Fruit fly (Drosophila melanogaster) whole organism, embryonic: Measurements from ENCODE around the gene CG14062.
A peak's percentile ranks its signal among the peaks of the same experiment; 100 is the strongest.

Experiments
- BtbVII ChIP-seq: fragments of 200-800 bp; sonication (Bioruptor generic); optimal IDR thresholded peaks from 3 replicates; lab custom pipeline; 2017; ENCODE audit warnings: missing biosample characterization, mild to moderate bottlenecking, missing genetic modification characterization
- CG10274 ChIP-seq: fragments of 200-800 bp; sonication (Bioruptor generic); optimal IDR thresholded peaks from 3 replicates; lab custom pipeline; 2017; ENCODE audit warnings: missing biosample characterization, mild to moderate bottlenecking, missing genetic modification characterization
- CG10462 ChIP-seq: fragments of 200-800 bp; sonication (Bioruptor generic); optimal IDR thresholded peaks from 2 replicates; lab custom pipeline; 2016; ENCODE audit warnings: missing biosample characterization, missing genetic modification characterization
- CG11247 ChIP-seq: fragments of 200-800 bp; sonication (Bioruptor generic); IDR thresholded peaks from 2 replicates; pipeline ENCODE4 v1.3.6; 2022; ENCODE audit warnings: missing biosample characterization, missing genetic modification characterization
- CG14441 ChIP-seq: fragments of 200-800 bp; sonication (Bioruptor generic); IDR thresholded peaks from 2 replicates; pipeline ENCODE4 v1.3.6; 2022; ENCODE audit warnings: missing biosample characterization, missing genetic modification characterization
- CG17328 ChIP-seq: fragments of 200-800 bp; sonication (Bioruptor generic); IDR thresholded peaks from 2 replicates; pipeline ENCODE4 v1.3.6; 2022; ENCODE audit warnings: missing biosample characterization, missing genetic modification characterization
- CG17802 ChIP-seq: fragments of 200-800 bp; sonication (Bioruptor generic); optimal IDR thresholded peaks from 2 replicates; lab custom pipeline; 2018; ENCODE audit warnings: missing biosample characterization, mild to moderate bottlenecking, missing genetic modification characterization, moderate library complexity
- CG18011 ChIP-seq: fragments of 200-800 bp; sonication (Bioruptor generic); optimal IDR thresholded peaks from 2 replicates; lab custom pipeline; 2017; ENCODE audit warnings: missing biosample characterization, missing genetic modification characterization, mild to moderate bottlenecking, moderate library complexity, missing genotype
- CG2199 ChIP-seq: fragments of 200-800 bp; sonication (Bioruptor generic); IDR thresholded peaks from 3 replicates; pipeline ENCODE4 v1.3.6; 2022; ENCODE audit warnings: missing biosample characterization, missing genetic modification characterization
- CG30020 ChIP-seq: fragments of 200-800 bp; optimal IDR thresholded peaks from 2 replicates; lab custom pipeline; 2019; ENCODE audit warnings: missing biosample characterization, mild to moderate bottlenecking, missing genetic modification characterization, moderate library complexity
- CG32532 ChIP-seq: fragments of 200-800 bp; sonication (Bioruptor generic); IDR thresholded peaks from 2 replicates; pipeline ENCODE4 v1.3.6; 2022; ENCODE audit warnings: missing biosample characterization, missing genetic modification characterization
- CG34422 ChIP-seq: fragments of 200-800 bp; sonication (Bioruptor generic); IDR thresholded peaks from 3 replicates; pipeline ENCODE4 v1.3.6; 2022; ENCODE audit warnings: missing biosample characterization, missing genetic modification characterization
- CG6689 ChIP-seq: fragments of 200-800 bp; sonication (Bioruptor generic); IDR thresholded peaks from 2 replicates; pipeline ENCODE4 v1.3.6; 2022; ENCODE audit warnings: missing biosample characterization, missing genetic modification characterization
- CG6813 ChIP-seq: fragments of 200-800 bp; sonication (Bioruptor generic); optimal IDR thresholded peaks from 2 replicates; lab custom pipeline; 2017; ENCODE audit warnings: missing biosample characterization, missing genetic modification characterization, mild to moderate bottlenecking, moderate library complexity, missing genetic modification reagents
- CG7928 ChIP-seq: fragments of 200-800 bp; sonication (Bioruptor generic); optimal IDR thresholded peaks from 2 replicates; lab custom pipeline; 2017; ENCODE audit warnings: missing biosample characterization, mild to moderate bottlenecking, missing genetic modification characterization
- CG7963 ChIP-seq: fragments of 200-800 bp; sonication (Bioruptor generic); IDR thresholded peaks from 3 replicates; pipeline ENCODE4 v1.3.6; 2022; ENCODE audit warnings: missing biosample characterization, missing genetic modification characterization; ENCODE audit not compliant: partially characterized antibody
- CG8388 ChIP-seq: fragments of 200-800 bp; sonication (Bioruptor generic); optimal IDR thresholded peaks from 2 replicates; lab custom pipeline; 2019; ENCODE audit warnings: missing biosample characterization, mild to moderate bottlenecking, missing genetic modification characterization, moderate library complexity
- Camta ChIP-seq: fragments of 200-800 bp; sonication (Bioruptor generic); optimal IDR thresholded peaks from 2 replicates; lab custom pipeline; 2016; ENCODE audit warnings: missing biosample characterization, missing genetic modification characterization
- Dbx ChIP-seq: fragments of 200-800 bp; sonication (Bioruptor generic); IDR thresholded peaks from 3 replicates; pipeline ENCODE4 v1.3.6; 2022; ENCODE audit warnings: missing biosample characterization, missing genetic modification characterization
- E2f2 ChIP-seq: fragments of 200-800 bp; sonication (Bioruptor generic); IDR thresholded peaks from 2 replicates; pipeline ENCODE4 v1.3.6; 2022; ENCODE audit warnings: missing biosample characterization, missing genetic modification characterization
- Eip74EF ChIP-seq, 2 experiments: fragments of 200-800 bp in 1 of 2; fragments of >200 bp in 1 of 2; sonication (Bioruptor generic) in 1 of 2; optimal IDR thresholded peaks; 2 replicates each; lab custom pipeline; 2017 to 2019; ENCODE audit warnings: missing biosample characterization in 2 of 2, missing genetic modification characterization in 2 of 2, mild to moderate bottlenecking in 1 of 2, moderate library complexity in 1 of 2
- H15 ChIP-seq: fragments of 200-800 bp; sonication (Bioruptor generic); IDR thresholded peaks from 3 replicates; pipeline ENCODE4 v1.3.6; 2022; ENCODE audit warnings: missing biosample characterization, missing genetic modification characterization
- MTF-1 ChIP-seq: fragments of 200-800 bp; sonication (Bioruptor generic); optimal IDR thresholded peaks from 2 replicates; lab custom pipeline; 2018; ENCODE audit warnings: missing biosample characterization, mild to moderate bottlenecking, missing genetic modification characterization, borderline replicate concordance
- Mad ChIP-seq: fragments of 200-800 bp; sonication (Bioruptor generic); optimal IDR thresholded peaks from 2 replicates; lab custom pipeline; 2016; ENCODE audit warnings: missing biosample characterization, missing genetic modification characterization
- Med ChIP-seq: fragments of 200-800 bp; sonication (Bioruptor generic); peaks from one replicate; lab custom pipeline; 2016; ENCODE audit warnings: missing biosample characterization, missing genetic modification characterization, mild to moderate bottlenecking, inconsistent platforms, moderate library complexity
- NK7.1 ChIP-seq: fragments of 200-800 bp; sonication (Bioruptor generic); optimal IDR thresholded peaks from 3 replicates; lab custom pipeline; 2016; ENCODE audit warnings: missing biosample characterization, missing genetic modification characterization
- Side ChIP-seq: fragments of 200-800 bp; sonication (Bioruptor generic); optimal IDR thresholded peaks from 2 replicates; lab custom pipeline; 2016; ENCODE audit warnings: missing biosample characterization, missing genetic modification characterization
- al ChIP-seq: fragments of 200-800 bp; sonication (Bioruptor generic); IDR thresholded peaks from 2 replicates; pipeline ENCODE4 v1.3.6; 2022; ENCODE audit warnings: missing biosample characterization, missing genetic modification characterization
- aop ChIP-seq: fragments of 200-800 bp; sonication (Bioruptor generic); IDR thresholded peaks from 2 replicates; pipeline ENCODE4 v1.3.6; 2022; ENCODE audit warnings: missing biosample characterization, missing genetic modification characterization
- bbx ChIP-seq: fragments of 200-800 bp; sonication (Bioruptor generic); IDR thresholded peaks from 2 replicates; pipeline ENCODE4 v1.3.6; 2022; ENCODE audit warnings: missing biosample characterization, missing genetic modification characterization; ENCODE audit not compliant: partially characterized antibody
- crc ChIP-seq: fragments of 200-800 bp; sonication (Bioruptor generic); optimal IDR thresholded peaks from 2 replicates; lab custom pipeline; 2016; ENCODE audit warnings: missing biosample characterization, missing genetic modification characterization
- croc ChIP-seq: fragments of 200-800 bp; sonication (Bioruptor generic); conservative IDR thresholded peaks from 3 replicates; pipeline ENCODE4 v1.3.6; 2022; ENCODE audit warnings: missing biosample characterization, missing genetic modification characterization
- dati ChIP-seq: fragments of 200-800 bp; sonication (Bioruptor generic); IDR thresholded peaks from 2 replicates; pipeline ENCODE4 v1.3.6; 2022; ENCODE audit warnings: missing biosample characterization, missing genetic modification characterization
- gce ChIP-seq: fragments of 200-800 bp; sonication (Bioruptor generic); IDR thresholded peaks from 3 replicates; pipeline ENCODE4 v1.3.6; 2022; ENCODE audit warnings: missing biosample characterization, missing genetic modification characterization
- gro ChIP-seq: fragments of 200-800 bp; sonication (Bioruptor generic); optimal IDR thresholded peaks from 2 replicates; lab custom pipeline; 2016; ENCODE audit warnings: missing biosample characterization, missing genetic modification characterization
- hbn ChIP-seq: fragments of 200-800 bp; sonication (Bioruptor generic); IDR thresholded peaks from 2 replicates; pipeline ENCODE4 v1.3.6; 2022; ENCODE audit warnings: missing biosample characterization, missing genetic modification characterization; ENCODE audit not compliant: partially characterized antibody
- insv ChIP-seq, 2 experiments: fragments of 200-800 bp; sonication (Bioruptor generic); optimal IDR thresholded peaks; 3 replicates each; lab custom pipeline; 2016 to 2018; ENCODE audit warnings: missing biosample characterization in 2 of 2, missing genetic modification characterization in 2 of 2
- jing ChIP-seq: fragments of 200-800 bp; sonication (Bioruptor generic); optimal IDR thresholded peaks from 2 replicates; lab custom pipeline; 2018; ENCODE audit warnings: missing biosample characterization, mild to moderate bottlenecking, missing genetic modification characterization
- nerfin-2 ChIP-seq: fragments of 200-800 bp; sonication (Bioruptor generic); IDR thresholded peaks from 2 replicates; pipeline ENCODE4 v1.3.6; 2022; ENCODE audit warnings: missing biosample characterization, missing genetic modification characterization; ENCODE audit not compliant: partially characterized antibody
- org-1 ChIP-seq: fragments of 200-800 bp; sonication (Bioruptor generic); optimal IDR thresholded peaks from 2 replicates; lab custom pipeline; 2017; ENCODE audit warnings: missing biosample characterization, missing genetic modification characterization
- pan ChIP-seq, 4 experiments: fragments of >200 bp in 3 of 4; fragments of 200-800 bp in 1 of 4; sonication (Bioruptor generic) in 1 of 4; optimal IDR thresholded peaks in 3 of 4; IDR thresholded peaks in 1 of 4; 2 replicates each; pipeline versions ENCODE4 v1.3.6 to Lab custom; 2017 to 2022; ENCODE audit warnings: missing biosample characterization in 2 of 4, missing genetic modification characterization in 2 of 4, mixed read lengths in 1 of 4
- phol ChIP-seq: fragments of 200-800 bp; sonication (Bioruptor generic); optimal IDR thresholded peaks from 3 replicates; lab custom pipeline; 2018; ENCODE audit warnings: missing biosample characterization, mild to moderate bottlenecking, missing genetic modification characterization, moderate library complexity
- shn ChIP-seq: fragments of 200-800 bp; sonication (Bioruptor generic); optimal IDR thresholded peaks from 3 replicates; lab custom pipeline; 2016; ENCODE audit warnings: missing biosample characterization, missing genetic modification characterization
- sna ChIP-seq: fragments of 200-800 bp; sonication (Bioruptor generic); IDR thresholded peaks from 2 replicates; pipeline ENCODE4 v1.3.6; 2022; ENCODE audit warnings: missing biosample characterization, missing genetic modification characterization; ENCODE audit not compliant: partially characterized antibody
- so ChIP-seq: fragments of 200-800 bp; sonication (Bioruptor generic); IDR thresholded peaks from 3 replicates; pipeline ENCODE4 v1.3.6; 2022; ENCODE audit warnings: missing biosample characterization, missing genetic modification characterization
- trh ChIP-seq: fragments of 200-800 bp; sonication (Bioruptor generic); optimal IDR thresholded peaks from 2 replicates; lab custom pipeline; 2016; ENCODE audit warnings: missing biosample characterization, missing genetic modification characterization
- usp ChIP-seq: fragments of >200 bp; optimal IDR thresholded peaks from 2 replicates; lab custom pipeline; 2017; ENCODE audit warnings: missing biosample characterization, missing genetic modification characterization
- wdn ChIP-seq: fragments of 200-800 bp; sonication (Bioruptor generic); IDR thresholded peaks from 2 replicates; pipeline ENCODE4 v1.3.6; 2022; ENCODE audit warnings: missing biosample characterization, missing genetic modification characterization
- zen2 ChIP-seq: fragments of 200-800 bp; sonication (Bioruptor generic); IDR thresholded peaks from 3 replicates; pipeline ENCODE4 v1.3.6; 2022; ENCODE audit warnings: missing biosample characterization, missing genetic modification characterization; ENCODE audit not compliant: partially characterized antibody

Gene CG14062

DNA sequence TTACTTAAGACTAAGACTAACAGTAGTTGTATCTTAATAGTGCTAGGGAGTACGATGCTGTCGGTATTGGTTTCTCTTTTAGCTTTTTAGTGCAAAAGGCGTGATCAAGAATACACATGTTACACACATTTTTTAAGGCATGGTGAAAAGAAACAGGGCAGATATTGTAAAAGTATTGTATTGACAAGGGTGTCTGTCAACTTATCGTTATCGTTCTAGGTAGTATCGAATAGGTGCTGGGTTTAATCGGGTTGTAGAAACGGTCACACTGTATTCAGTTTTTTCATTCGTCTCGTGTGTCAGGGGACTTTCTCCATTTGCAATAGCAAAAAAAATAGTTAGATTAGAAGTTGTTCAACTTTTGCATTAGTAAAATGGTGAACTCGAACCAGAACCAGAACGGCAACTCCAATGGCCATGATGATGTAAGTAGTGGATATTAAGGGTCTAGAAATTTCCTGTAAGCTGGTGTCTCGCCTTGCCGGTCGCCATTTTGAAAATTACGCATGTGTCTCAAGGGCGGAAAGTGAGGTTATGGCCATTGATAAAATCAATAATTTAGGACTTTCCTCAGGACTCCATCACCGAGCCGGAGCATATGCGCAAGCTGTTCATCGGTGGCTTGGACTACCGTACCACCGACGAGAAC is 42.4 kb downstream of the CG14062 start (continued):
- TF ChIP-seq Side, result no peak
- no peak for TF ChIP-seq trh (GFP tag; lab: Kevin White, UChicago)
- 0 out of 2 replicates have a peak, but pooled peaks have one; percentile 19 for TF ChIP-seq E2f2 (GFP tag; lab: Robert Waterston, UW)
- TF ChIP-seq CG17802 (tag; lab: Kevin White, UChicago), result peak; percentile 6
- TF ChIP-seq insv (GFP tag; optimal IDR thresholded peaks at IDR 0.05; lab: Kevin White, UChicago), result peak in 1 of 2 experiments; percentile 2
- TF ChIP-seq CG7963, result peak; percentile 71; the same call in 2 of the 3 replicates
- no peak for TF ChIP-seq org-1 (GFP tag; lab: Kevin White, UChicago)
- TF ChIP-seq Eip74EF (GFP tag; optimal IDR thresholded peaks at IDR 0.05; lab: Kevin White, UChicago), result no peak
- TF ChIP-seq BtbVII, result no peak
- TF ChIP-seq CG18011 (GFP tag; lab: Kevin White, UChicago), result no peak
- no peak for TF ChIP-seq CG6689 (GFP tag; lab: Robert Waterston, UW)
- TF ChIP-seq CG34422 (GFP tag; lab: Robert Waterston, UW), result peak; percentile 71; the same call in 2 of the 3 replicates
- no peak; the same call in 1 of the 2 replicates for TF ChIP-seq hbn (GFP tag; lab: Robert Waterston, UW)
- TF ChIP-seq Dbx (GFP tag; lab: Robert Waterston, UW), result 0 out of 3 replicates have a peak, but pooled peaks have one; percentile 25
- TF ChIP-seq pan (optimal IDR thresholded peaks at IDR 0.05; lab: Kevin White, UChicago), result no peak
- TF ChIP-seq pan (GFP tag; optimal IDR thresholded peaks at IDR 0.05 in 1 of 2, IDR thresholded peaks at IDR 0.05 in 1 of 2), result no peak
- no peak for TF ChIP-seq H15
- TF ChIP-seq shn (GFP tag; lab: Kevin White, UChicago), result no peak
- TF ChIP-seq CG32532, result no peak; the same call in 1 of the 2 replicates
- TF ChIP-seq dati (GFP tag; lab: Robert Waterston, UW), result no peak
- TF ChIP-seq Med (GFP tag; lab: Kevin White, UChicago), result peak; percentile 69
- TF ChIP-seq CG7928 (GFP tag; lab: Kevin White, UChicago), result peak; percentile 15
- TF ChIP-seq bbx, result peak; percentile 62
- no peak for TF ChIP-seq CG17328 (GFP tag; lab: Robert Waterston, UW)
- no peak for TF ChIP-seq jing
- no peak for TF ChIP-seq CG14441 (GFP tag; lab: Robert Waterston, UW)
- no peak for TF ChIP-seq al (GFP tag; lab: Robert Waterston, UW)
- TF ChIP-seq nerfin-2 (GFP tag; lab: Robert Waterston, UW), result peak; percentile 41; the same call in 1 of the 2 replicates
- TF ChIP-seq CG11247 (GFP tag; lab: Robert Waterston, UW), result no peak
- TF ChIP-seq phol (tag; lab: Kevin White, UChicago), result peak; percentile 99
- no peak for TF ChIP-seq aop (GFP tag; lab: Robert Waterston, UW)
- no peak for TF ChIP-seq CG2199
- no peak for TF ChIP-seq gro (GFP tag; lab: Kevin White, UChicago)
- no peak for TF ChIP-seq wdn (GFP tag; lab: Robert Waterston, UW)
- TF ChIP-seq gce (GFP tag; lab: Robert Waterston, UW), result no peak
- TF ChIP-seq crc (GFP tag; lab: Kevin White, UChicago), result no peak
- no peak for TF ChIP-seq Mad (GFP tag; lab: Kevin White, UChicago)
- TF ChIP-seq CG6813 (GFP tag; lab: Kevin White, UChicago), result peak; percentile 13
- TF ChIP-seq sna (GFP tag; lab: Robert Waterston, UW), result peak; percentile 15; the same call in 1 of the 2 replicates
- TF ChIP-seq zen2 (GFP tag; lab: Robert Waterston, UW), result peak; percentile 35; the same call in 1 of the 3 replicates
- TF ChIP-seq CG8388, result no peak
- no peak for TF ChIP-seq CG10462 (GFP tag; lab: Kevin White, UChicago)
- no peak for TF ChIP-seq MTF-1 (GFP tag; lab: Kevin White, UChicago)
- no peak for TF ChIP-seq croc (GFP tag; lab: Robert Waterston, UW)
- no peak for TF ChIP-seq Camta (GFP tag; lab: Kevin White, UChicago)
- no peak for TF ChIP-seq CG10274 (GFP tag; lab: Kevin White, UChicago)
- TF ChIP-seq NK7.1 (GFP tag; lab: Kevin White, UChicago), result no peak
- no peak for TF ChIP-seq usp (GFP tag; lab: Kevin White, UChicago)
- TF ChIP-seq CG30020, result peak; percentile 16
- no peak for TF ChIP-seq so (GFP tag; lab: Robert Waterston, UW)
